Worm (Caenorhabditis elegans) whole organism, mixed stage, embryonic: Measurements from ENCODE around the gene grsp-1.

Source experiments
- bed-3 ChIP-seq: fragments of 200-800 bp; sonication (Bioruptor generic); optimal IDR thresholded peaks from 3 replicates; lab custom pipeline; 2018; ENCODE audit warnings: mild to moderate bottlenecking, missing genetic modification characterization, moderate library complexity, missing compliant biosample characterization
- ham-2 ChIP-seq: fragments of 200-800 bp; sonication (Bioruptor generic); optimal IDR thresholded peaks from 2 replicates; lab custom pipeline; 2018; ENCODE audit warnings: mild to moderate bottlenecking, missing genetic modification characterization, missing compliant biosample characterization
- lin-13 ChIP-seq: fragments of 150-350 bp; optimal IDR thresholded peaks from 2 replicates; lab custom pipeline; 2014; ENCODE audit warnings: missing biosample characterization, missing genetic modification characterization
- nhr-76 ChIP-seq: sonication (generic microtip); optimal IDR thresholded peaks from 2 replicates; lab custom pipeline; 2017; ENCODE audit warnings: missing biosample characterization, missing genetic modification characterization
- pha-4 ChIP-seq: fragments of 150-350 bp; optimal IDR thresholded peaks from 2 replicates; lab custom pipeline; 2018; ENCODE audit warnings: missing biosample characterization, missing genetic modification reagents, missing genetic modification characterization

DNA sequence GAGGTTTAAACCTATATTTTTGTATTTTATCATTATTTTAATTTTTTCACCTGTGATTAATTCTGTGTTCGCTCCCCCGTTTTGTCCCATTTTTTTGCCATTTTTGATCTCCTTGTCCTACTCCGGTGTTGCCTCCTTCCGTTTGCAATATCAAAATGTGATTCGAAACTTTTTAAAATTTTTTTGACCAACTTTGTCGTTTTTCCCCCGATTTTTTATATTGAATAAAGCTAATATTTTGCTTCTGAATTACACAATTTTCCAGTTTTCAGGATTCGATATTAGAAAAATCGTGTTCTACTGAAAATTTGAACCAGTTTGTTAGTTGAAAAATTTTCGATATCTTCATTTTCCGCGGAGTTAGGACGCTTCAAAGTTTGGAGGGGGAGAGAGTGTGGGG lies 3.4 kb upstream of the grsp-1 start, which contains the start of gene nlp-25:
- no peak for TF ChIP-seq lin-13 (tag; lab: Kevin White, UChicago)
- no peak for TF ChIP-seq pha-4
- TF ChIP-seq nhr-76, result no peak
- TF ChIP-seq bed-3, result no peak
- TF ChIP-seq ham-2, result no peak
